Fruit fly (Drosophila melanogaster): Measurements from ENCODE around the gene tipE.

dm6 chr3L:4227164-4227563, 38.9 kb downstream of the tipE start, which contains the start of gene CG46460:
- TF ChIP-seq psq (optimal IDR thresholded peaks at IDR 0.05): no peak
- peak; percentile 15 for TF ChIP-seq CG8478 (optimal IDR thresholded peaks at IDR 0.05)
